Worm (Caenorhabditis elegans) whole organism, L1 larva: Measurements from ENCODE around the gene hipr-1.

Experiments used
- C04F5.9 ChIP-seq: sonication (generic microtip); optimal IDR thresholded peaks from 2 replicates; lab custom pipeline; 2016; ENCODE audit warnings: missing genetic modification characterization, missing compliant biosample characterization
- C16A3.4 ChIP-seq: fragments of 150-350 bp; optimal IDR thresholded peaks from 2 replicates; lab custom pipeline; 2014; ENCODE audit warnings: missing biosample characterization, missing genetic modification characterization
- F16B12.6 ChIP-seq: fragments of 150-350 bp; optimal IDR thresholded peaks from 2 replicates; lab custom pipeline; 2014; ENCODE audit warnings: missing biosample characterization, missing genetic modification characterization
- aha-1 ChIP-seq: fragments of 150-350 bp; optimal IDR thresholded peaks from 2 replicates; lab custom pipeline; 2014; ENCODE audit warnings: missing biosample characterization, missing genetic modification characterization
- ceh-63 ChIP-seq: fragments of 200-800 bp; sonication (Bioruptor generic); optimal IDR thresholded peaks from 2 replicates; lab custom pipeline; 2018; ENCODE audit warnings: mild to moderate bottlenecking, missing genetic modification characterization, missing compliant biosample characterization
- ceh-8 ChIP-seq: fragments of 200-800 bp; sonication (Bioruptor generic); optimal IDR thresholded peaks from 2 replicates; lab custom pipeline; 2018; ENCODE audit warnings: mild to moderate bottlenecking, missing genetic modification characterization, moderate library complexity, missing compliant biosample characterization
- ceh-82 ChIP-seq, 3 experiments: fragments of 150-350 bp in 1 of 3; sonication (generic microtip) in 2 of 3; optimal IDR thresholded peaks; 2 replicates each; lab custom pipeline; 2014 to 2017; ENCODE audit warnings: missing biosample characterization in 3 of 3, missing genetic modification characterization in 3 of 3
- ceh-88 ChIP-seq: fragments of 200-800 bp; sonication (Bioruptor generic); IDR thresholded peaks from 2 replicates; pipeline ENCODE4 v1.3.6; 2022; ENCODE audit warnings: missing genetic modification characterization, missing compliant biosample characterization
- ces-1 ChIP-seq: fragments of 150-350 bp; optimal IDR thresholded peaks from 2 replicates; lab custom pipeline; 2014; ENCODE audit warnings: missing biosample characterization, missing genetic modification reagents, missing genetic modification characterization
- dpl-1 ChIP-seq, 3 experiments: fragments of 150-350 bp in 2 of 3; sonication (generic microtip) in 1 of 3; optimal IDR thresholded peaks; 2 replicates each; lab custom pipeline; 2014 to 2017; ENCODE audit warnings: missing biosample characterization in 3 of 3, missing genetic modification characterization in 3 of 3, missing genetic modification reagents in 3 of 3
- efl-3 ChIP-seq: fragments of 200-800 bp; sonication (Bioruptor generic); optimal IDR thresholded peaks from 2 replicates; lab custom pipeline; 2018; ENCODE audit warnings: mild to moderate bottlenecking, missing genetic modification characterization, missing compliant biosample characterization
- egl-13 ChIP-seq: sonication (generic microtip); optimal IDR thresholded peaks from 2 replicates; lab custom pipeline; 2016; ENCODE audit warnings: missing genotype, missing genetic modification reagents, missing genetic modification characterization, missing compliant biosample characterization
- egl-27 ChIP-seq, 2 experiments: fragments of 150-350 bp in 1 of 2; sonication (generic microtip); optimal IDR thresholded peaks; 3 replicates each; lab custom pipeline; 2017 to 2018; ENCODE audit warnings: missing biosample characterization in 2 of 2, missing genetic modification characterization in 2 of 2, missing genetic modification reagents in 2 of 2
- elt-2 ChIP-seq: sonication (generic microtip); optimal IDR thresholded peaks from 2 replicates; lab custom pipeline; 2016; ENCODE audit warnings: missing genetic modification characterization, mild to moderate bottlenecking, inconsistent platforms, missing compliant biosample characterization, missing genetic modification reagents
- ets-5 ChIP-seq: fragments of 200-800 bp; sonication (Bioruptor generic); IDR thresholded peaks from 2 replicates; pipeline ENCODE4 v1.3.6; 2022; ENCODE audit warnings: missing genetic modification characterization, missing compliant biosample characterization
- fkh-10 ChIP-seq: sonication (generic microtip); optimal IDR thresholded peaks from 2 replicates; lab custom pipeline; 2017; ENCODE audit warnings: missing biosample characterization, missing genetic modification reagents, missing genetic modification characterization
- hlh-17 ChIP-seq: fragments of 200-800 bp; sonication (Bioruptor generic); optimal IDR thresholded peaks from 2 replicates; lab custom pipeline; 2018; ENCODE audit warnings: missing genetic modification characterization, mild to moderate bottlenecking, missing compliant biosample characterization, moderate library complexity, borderline replicate concordance
- hlh-4 ChIP-seq: sonication (generic microtip); optimal IDR thresholded peaks from 2 replicates; lab custom pipeline; 2016; ENCODE audit warnings: mild to moderate bottlenecking, missing genetic modification characterization, missing compliant biosample characterization
- hpl-2 ChIP-seq: fragments of 150-350 bp; optimal IDR thresholded peaks from 2 replicates; lab custom pipeline; 2014; ENCODE audit warnings: missing biosample characterization, missing genetic modification reagents, missing genetic modification characterization
- isw-1 ChIP-seq: fragments of 200-800 bp; sonication (Bioruptor generic); IDR thresholded peaks from 2 replicates; pipeline ENCODE4 v1.3.6; 2022; ENCODE audit warnings: missing genetic modification characterization, missing compliant biosample characterization
- lin-13 ChIP-seq: fragments of 150-350 bp; optimal IDR thresholded peaks from 2 replicates; lab custom pipeline; 2014; ENCODE audit warnings: missing biosample characterization, missing genetic modification reagents, missing genetic modification characterization
- lin-14 ChIP-seq: fragments of 200-800 bp; sonication (Bioruptor generic); optimal IDR thresholded peaks from 2 replicates; lab custom pipeline; 2018; ENCODE audit warnings: mild to moderate bottlenecking, missing genetic modification characterization, moderate library complexity, missing compliant biosample characterization
- lin-15B ChIP-seq: fragments of 150-350 bp; sonication (generic microtip); optimal IDR thresholded peaks from 3 replicates; lab custom pipeline; 2014; ENCODE audit warnings: missing biosample characterization, missing genetic modification characterization
- lin-39 ChIP-seq: fragments of 150-350 bp; optimal IDR thresholded peaks from 2 replicates; lab custom pipeline; 2014; ENCODE audit warnings: missing biosample characterization, missing genetic modification reagents, missing genetic modification characterization
- lsy-2 ChIP-seq, 2 experiments: fragments of 150-350 bp; optimal IDR thresholded peaks; 2 replicates each; lab custom pipeline; 2014; ENCODE audit warnings: missing biosample characterization in 2 of 2, missing genetic modification characterization in 2 of 2
- mab-9 ChIP-seq: fragments of 200-800 bp; sonication (Bioruptor generic); IDR thresholded peaks from 2 replicates; pipeline ENCODE4 v1.3.6; 2022; ENCODE audit warnings: missing genetic modification reagents, missing genetic modification characterization, missing compliant biosample characterization
- mdl-1 ChIP-seq, 2 experiments: fragments of 150-350 bp; optimal IDR thresholded peaks; 2 replicates each; lab custom pipeline; 2014 to 2017; ENCODE audit warnings: missing biosample characterization in 2 of 2, missing genetic modification characterization in 2 of 2, inconsistent platforms in 1 of 2
- mep-1 ChIP-seq: fragments of 150-350 bp; optimal IDR thresholded peaks from 2 replicates; lab custom pipeline; 2014; ENCODE audit warnings: missing biosample characterization, missing genetic modification characterization
- nhr-11 ChIP-seq: fragments of 150-350 bp; optimal IDR thresholded peaks from 2 replicates; lab custom pipeline; 2014; ENCODE audit warnings: missing biosample characterization, missing genetic modification characterization
- nhr-20 ChIP-seq: sonication (generic microtip); optimal IDR thresholded peaks from 2 replicates; lab custom pipeline; 2016; ENCODE audit warnings: mild to moderate bottlenecking, missing genetic modification characterization, missing compliant biosample characterization
- nhr-237 ChIP-seq: fragments of 150-350 bp; optimal IDR thresholded peaks from 2 replicates; lab custom pipeline; 2014; ENCODE audit warnings: missing biosample characterization, missing genetic modification characterization
- nhr-28 ChIP-seq: fragments of 150-350 bp; optimal IDR thresholded peaks from 2 replicates; lab custom pipeline; 2014; ENCODE audit warnings: missing biosample characterization, missing genetic modification characterization
- nhr-47 ChIP-seq: sonication (generic microtip); optimal IDR thresholded peaks from 2 replicates; lab custom pipeline; 2016; ENCODE audit warnings: mild to moderate bottlenecking, missing genetic modification characterization, moderate library complexity, missing compliant biosample characterization
- nhr-76 ChIP-seq: sonication (generic microtip); optimal IDR thresholded peaks from 2 replicates; lab custom pipeline; 2017; ENCODE audit warnings: missing biosample characterization, missing genetic modification characterization
- nhr-77 ChIP-seq: fragments of 150-350 bp; optimal IDR thresholded peaks from 2 replicates; lab custom pipeline; 2014; ENCODE audit warnings: missing biosample characterization, missing genetic modification characterization
- nhr-84 ChIP-seq: sonication (generic microtip); optimal IDR thresholded peaks from 2 replicates; lab custom pipeline; 2017; ENCODE audit warnings: missing biosample characterization, missing genetic modification characterization
- nhr-85 ChIP-seq: sonication (generic microtip); peaks from one replicate; lab custom pipeline; 2016; ENCODE audit warnings: missing genetic modification characterization, inconsistent platforms, missing compliant biosample characterization
- rnt-1 ChIP-seq: sonication (generic microtip); optimal IDR thresholded peaks from 2 replicates; lab custom pipeline; 2016; ENCODE audit warnings: mild to moderate bottlenecking, missing genetic modification characterization, moderate library complexity, missing compliant biosample characterization
- snu-23 ChIP-seq: sonication (generic microtip); optimal IDR thresholded peaks from 2 replicates; lab custom pipeline; 2016; ENCODE audit warnings: missing genetic modification characterization, missing compliant biosample characterization
- sox-4 ChIP-seq: sonication (generic microtip); optimal IDR thresholded peaks from 2 replicates; lab custom pipeline; 2016; ENCODE audit warnings: missing genetic modification characterization, missing compliant biosample characterization
- swsn-7 ChIP-seq: sonication (generic microtip); optimal IDR thresholded peaks from 2 replicates; lab custom pipeline; 2016; ENCODE audit warnings: missing genetic modification characterization, missing compliant biosample characterization
- tbx-2 ChIP-seq: sonication (generic microtip); optimal IDR thresholded peaks from 2 replicates; lab custom pipeline; 2016; ENCODE audit warnings: missing genetic modification characterization, missing compliant biosample characterization
- unc-130 ChIP-seq: fragments of 150-350 bp; optimal IDR thresholded peaks from 2 replicates; lab custom pipeline; 2017; ENCODE audit warnings: missing biosample characterization, missing genetic modification characterization, inconsistent platforms
- unc-30 ChIP-seq: sonication (generic microtip); optimal IDR thresholded peaks from 2 replicates; lab custom pipeline; 2017; ENCODE audit warnings: missing biosample characterization, missing genetic modification characterization
- unc-62 ChIP-seq: fragments of 150-350 bp; optimal IDR thresholded peaks from 2 replicates; lab custom pipeline; 2014; ENCODE audit warnings: missing biosample characterization, missing genetic modification reagents, missing genetic modification characterization
- unc-98 ChIP-seq: fragments of 200-800 bp; sonication (Bioruptor generic); IDR thresholded peaks from 2 replicates; pipeline ENCODE4 v1.3.6; 2022; ENCODE audit warnings: missing genetic modification characterization, missing compliant biosample characterization
- xbp-1 ChIP-seq: sonication (generic microtip); optimal IDR thresholded peaks from 2 replicates; lab custom pipeline; 2016; ENCODE audit warnings: missing genetic modification characterization, missing compliant biosample characterization
- zag-1 ChIP-seq: fragments of 150-350 bp; optimal IDR thresholded peaks from 2 replicates; lab custom pipeline; 2014; ENCODE audit warnings: missing biosample characterization, missing genetic modification characterization
- ztf-4 ChIP-seq: fragments of 150-350 bp; optimal IDR thresholded peaks from 2 replicates; lab custom pipeline; 2014; ENCODE audit warnings: missing biosample characterization, missing genetic modification characterization

The hipr-1 gene

DNA sequence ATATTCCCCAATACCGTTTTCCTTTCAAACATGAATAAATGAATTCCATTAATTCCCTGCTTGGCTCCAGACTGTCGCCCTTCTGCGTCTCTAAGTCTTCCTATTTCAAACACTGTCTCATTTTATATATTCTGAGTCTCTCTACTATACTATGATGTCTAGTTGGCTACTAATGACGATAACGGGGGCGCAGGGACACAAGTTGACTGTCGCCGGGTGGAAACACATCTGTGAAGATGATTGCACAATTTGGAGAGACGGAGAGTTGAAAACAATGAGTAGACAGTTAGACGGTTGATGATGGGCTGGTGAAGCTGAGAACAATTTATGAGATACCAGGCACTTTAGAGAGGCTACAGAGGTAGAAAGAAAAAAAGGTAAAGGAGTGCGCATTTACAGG lies 29.5 kb downstream of the hipr-1 start, which contains the start of gene sma-2 (continued):
- TF ChIP-seq swsn-7 (tag; lab: Kevin White, UChicago) (peak; percentile 44), snu-23 (GFP tag; lab: Kevin White, UChicago) (peak; percentile 67), tbx-2 (peak; percentile 81)
- TF ChIP-seq, all 84 proteins: peak for 34

ce11 chrIII:8750606-8751005 lies 30.6 kb downstream of the hipr-1 start, which contains the start of gene ugtp-1:
TSS of gene ugtp-1 (minus strand) at chrIII:8750706.
- no peak for TF ChIP-seq lin-13 (GFP tag; lab: Kevin White, UChicago)
- no peak for TF ChIP-seq nhr-237
- no peak for TF ChIP-seq mdl-1 (tag; optimal IDR thresholded peaks at IDR 0.05; lab: Kevin White, UChicago)
- TF ChIP-seq ceh-8 (GFP tag; lab: Kevin White, UChicago): no peak
- TF ChIP-seq lin-14 (GFP tag; lab: Kevin White, UChicago): no peak
- no peak for TF ChIP-seq lsy-2 (tag; optimal IDR thresholded peaks at IDR 0.05; lab: Kevin White, UChicago)

ce11 chrIII:8754682-8755081 lies 34.7 kb downstream of the hipr-1 start, which contains the start of gene tomm-70:
TSS of gene tomm-70 (minus strand) at chrIII:8754750.
- TF ChIP-seq nhr-28 (tag; lab: Kevin White, UChicago) (no peak), nhr-85 (tag; lab: Kevin White, UChicago) (peak; percentile 40), efl-3 (GFP tag; lab: Kevin White, UChicago) (no peak), ztf-4 (no peak), C04F5.9 (no peak), mep-1 (peak; percentile 25), F16B12.6 (tag; lab: Kevin White, UChicago) (no peak), fkh-10 (GFP tag; lab: Kevin White, UChicago) (no peak), nhr-77 (no peak), hpl-2 (GFP tag; lab: Kevin White, UChicago) (no peak), ceh-88 (GFP tag; lab: Robert Waterston, UW) (no peak), ceh-8 (GFP tag; lab: Kevin White, UChicago) (no peak), tbx-2 (no peak), dpl-1 (GFP tag; optimal IDR thresholded peaks at IDR 0.05; lab: Kevin White, UChicago) (peak in 2 of 3 experiments; percentile 25 to 58), nhr-20 (tag; lab: Kevin White, UChicago) (no peak), egl-13 (tag; lab: Kevin White, UChicago) (no peak), unc-130 (tag; lab: Kevin White, UChicago) (no peak), xbp-1 (no peak), lin-15B (tag; lab: Kevin White, UChicago) (no peak), lin-14 (GFP tag; lab: Kevin White, UChicago) (no peak), lin-39 (tag; lab: Kevin White, UChicago) (no peak), hlh-4 (tag; lab: Kevin White, UChicago) (no peak), rnt-1 (tag; lab: Kevin White, UChicago) (no peak), elt-2 (no peak), ceh-82 (tag; optimal IDR thresholded peaks at IDR 0.05; lab: Kevin White, UChicago) (no peak), unc-98 (GFP tag; lab: Robert Waterston, UW) (no peak), unc-62 (GFP tag; lab: Kevin White, UChicago) (no peak), nhr-84 (tag; lab: Kevin White, UChicago) (no peak), lin-13 (GFP tag; lab: Kevin White, UChicago) (no peak), hlh-17 (GFP tag; lab: Kevin White, UChicago) (no peak), sox-4 (no peak), nhr-237 (no peak), isw-1 (no peak), ets-5 (GFP tag; lab: Robert Waterston, UW) (no peak), C16A3.4 (tag; lab: Kevin White, UChicago) (no peak), zag-1 (tag; lab: Kevin White, UChicago) (no peak), ceh-63 (no peak), ces-1 (GFP tag; lab: Kevin White, UChicago) (no peak), nhr-11 (tag; lab: Kevin White, UChicago) (no peak), egl-27 (tag; optimal IDR thresholded peaks at IDR 0.05; lab: Kevin White, UChicago) (no peak), snu-23 (GFP tag; lab: Kevin White, UChicago) (peak; percentile 24), nhr-76 (no peak), mab-9 (GFP tag; lab: Robert Waterston, UW) (no peak), unc-30 (tag; lab: Kevin White, UChicago) (no peak), aha-1 (no peak), nhr-47 (no peak)
